Fruit fly (Drosophila melanogaster): ENCODE data around the gene CG9737.

The CG9737 gene

DNA sequence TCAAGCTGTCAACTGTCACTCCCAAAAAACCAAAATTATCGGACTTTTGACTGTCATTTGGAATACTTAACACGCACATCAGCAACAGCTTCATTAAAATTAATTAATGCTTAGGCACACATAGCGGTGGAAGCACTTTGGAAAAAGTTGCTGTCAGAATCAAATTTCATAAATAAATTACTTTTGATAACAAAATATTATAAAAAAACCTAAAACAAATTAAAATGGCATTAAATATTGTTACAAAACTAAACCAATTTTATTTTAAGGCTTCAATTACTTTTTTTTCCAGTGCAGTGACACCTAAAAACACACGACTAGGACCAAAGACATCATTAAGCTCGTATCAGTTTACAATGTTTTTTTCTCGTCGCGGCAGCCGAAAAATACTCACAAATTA, 13.1 kb upstream of the CG9737 start:
- TF ChIP-seq CTCF (optimal IDR thresholded peaks at IDR 0.05) (no peak), CG8478 (optimal IDR thresholded peaks at IDR 0.05) (no peak)

- no peak for TF ChIP-seq CTCF (optimal IDR thresholded peaks at IDR 0.05)
- no peak for TF ChIP-seq CG8478 (optimal IDR thresholded peaks at IDR 0.05)
Measured at dm6 chr3R:30255255-30256121, 12.4 kb upstream of the CG9737 start.

DNA sequence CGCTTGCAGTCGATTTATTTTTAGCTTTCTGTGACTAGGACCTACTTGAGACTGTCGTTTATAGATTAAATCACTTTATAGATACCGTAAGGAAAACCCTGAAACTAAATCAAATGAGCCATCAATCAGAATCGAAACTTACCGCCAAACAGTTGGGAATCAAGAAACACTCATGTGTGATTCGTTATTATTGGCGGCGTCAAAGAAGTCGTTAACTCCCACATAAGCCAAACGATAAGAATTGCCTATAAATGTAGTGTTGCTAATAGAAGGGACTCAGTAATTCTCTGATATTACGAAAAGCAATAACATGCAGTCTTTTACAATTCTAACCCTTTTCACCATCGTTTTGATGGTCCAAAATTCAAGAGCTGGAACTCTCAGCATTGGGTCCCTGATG, 9.8 kb upstream of the CG9737 start, which contains the start of gene CG18404:
CG18404 (plus strand) TSS at position 301 of the 400 bp plus-strand sequence.
- TF ChIP-seq CG8478 (optimal IDR thresholded peaks at IDR 0.05) (no peak), CTCF (optimal IDR thresholded peaks at IDR 0.05) (no peak)

DNA sequence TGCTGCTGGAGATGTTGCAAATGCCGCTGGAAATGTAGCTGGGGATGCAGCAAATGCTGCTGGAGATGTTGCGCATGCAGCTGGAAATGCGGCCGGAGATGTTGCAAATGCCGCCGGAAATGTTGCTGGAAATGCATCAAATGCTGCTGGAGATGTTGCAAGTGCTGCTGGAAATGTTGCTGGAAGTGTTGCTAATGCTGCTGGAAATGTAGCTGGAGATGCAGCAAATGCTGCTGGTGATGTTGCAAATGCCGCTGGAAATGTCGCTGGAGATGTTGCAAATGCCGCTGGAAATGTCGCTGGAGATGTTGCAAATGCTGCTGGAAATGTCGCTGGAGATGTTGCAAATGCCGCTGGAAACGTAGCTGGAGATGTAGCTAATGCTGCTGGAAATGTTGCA, 9.2 kb upstream of the CG9737 start:
- TF ChIP-seq CG8478 (optimal IDR thresholded peaks at IDR 0.05): no peak
- TF ChIP-seq CTCF (optimal IDR thresholded peaks at IDR 0.05): no peak

dm6 chr3R:30250496-30250978, 7.4 kb upstream of the CG9737 start, which contains the start of gene CG9682:
Gene CG9682 (plus strand): TSS chr3R:30250928.
- no peak for TF ChIP-seq CTCF (optimal IDR thresholded peaks at IDR 0.05)
- no peak for TF ChIP-seq CG8478 (optimal IDR thresholded peaks at IDR 0.05)

dm6 chr3R:30249283-30249682, 6.2 kb upstream of the CG9737 start, which contains the start of gene CG34299:
Gene CG34299 (plus strand): TSS chr3R:30249583.
- TF ChIP-seq CTCF (optimal IDR thresholded peaks at IDR 0.05): no peak
- TF ChIP-seq CG8478 (optimal IDR thresholded peaks at IDR 0.05): no peak

- TF ChIP-seq CG8478 (optimal IDR thresholded peaks at IDR 0.05): no peak
- no peak for TF ChIP-seq CTCF (optimal IDR thresholded peaks at IDR 0.05)
Measured at dm6 chr3R:30248565-30248964, 5.5 kb upstream of the CG9737 start.

dm6 chr3R:30247802-30248363, 4.8 kb upstream of the CG9737 start:
- TF ChIP-seq CTCF (optimal IDR thresholded peaks at IDR 0.05): no peak

- no peak for TF ChIP-seq CTCF (optimal IDR thresholded peaks at IDR 0.05)
- TF ChIP-seq CG8478 (optimal IDR thresholded peaks at IDR 0.05): no peak
Measured at dm6 chr3R:30246603-30247002, 3.5 kb upstream of the CG9737 start, which contains the start of gene CG9733. Gene CG9733 (minus strand): TSS chr3R:30246703.

DNA sequence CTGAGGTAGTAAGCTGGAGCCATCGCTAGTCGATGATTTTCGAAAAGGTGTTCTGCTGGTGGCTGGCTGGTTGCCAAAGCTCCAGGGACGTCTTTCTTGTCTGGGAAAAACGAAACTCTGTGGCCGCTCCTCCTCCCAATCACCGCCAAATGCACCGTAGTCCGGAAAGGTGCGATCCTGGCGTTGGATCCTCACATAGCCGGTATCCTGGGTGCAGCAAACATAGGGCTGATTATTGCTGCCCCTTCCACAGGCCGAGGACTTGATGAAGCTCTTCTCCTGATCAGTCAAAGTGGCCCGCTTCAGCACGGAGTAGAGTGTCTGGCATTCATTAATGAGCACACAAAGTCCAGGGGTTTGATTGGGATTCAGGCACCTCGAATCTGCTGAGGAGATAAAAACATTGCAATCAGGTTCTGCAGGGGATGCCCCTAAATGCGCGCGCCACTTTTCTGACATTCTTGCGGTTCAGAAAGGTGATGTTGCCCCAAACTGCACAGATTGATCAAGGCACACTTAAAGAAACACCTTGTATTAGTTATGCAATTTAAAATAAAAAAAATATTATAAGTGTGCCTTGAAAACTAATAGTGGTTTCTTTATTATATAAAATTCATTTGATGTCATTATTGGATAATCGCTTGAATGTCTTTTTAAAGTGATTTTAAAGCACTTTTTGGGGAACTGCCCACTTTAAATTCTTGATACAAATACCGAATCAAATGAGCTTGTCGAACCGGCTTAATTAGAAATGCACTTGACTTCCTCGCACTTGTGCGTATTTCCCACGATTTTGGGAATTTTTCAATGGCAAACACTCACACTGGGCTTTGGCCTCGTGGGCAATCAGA, 2.9 kb upstream of the CG9737 start:
- no peak for TF ChIP-seq CG8478 (optimal IDR thresholded peaks at IDR 0.05)
- no peak for TF ChIP-seq CTCF (optimal IDR thresholded peaks at IDR 0.05)

DNA sequence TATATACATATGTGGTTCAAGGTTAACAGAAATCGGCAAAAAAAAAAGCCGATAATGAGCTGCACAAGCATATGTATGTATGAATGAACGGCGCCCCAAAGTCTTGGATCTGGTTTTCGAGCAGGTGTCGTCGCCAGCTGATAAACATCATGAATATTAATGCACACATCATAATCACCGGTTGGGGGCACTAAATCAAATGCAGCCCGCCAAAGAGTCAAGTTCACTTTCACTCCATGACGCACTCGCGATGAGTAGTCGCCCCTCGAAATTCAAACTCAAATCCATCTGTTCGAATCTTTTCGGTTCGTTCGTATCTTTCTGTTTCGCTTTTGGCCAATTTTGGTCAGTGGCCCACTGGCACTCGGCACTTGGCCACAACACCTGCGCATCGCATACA, 2.9 kb downstream of the CG9737 start:
- TF ChIP-seq CTCF (optimal IDR thresholded peaks at IDR 0.05) (no peak), CG8478 (optimal IDR thresholded peaks at IDR 0.05) (no peak)

- no peak for TF ChIP-seq CG8478 (optimal IDR thresholded peaks at IDR 0.05)
- TF ChIP-seq CTCF (optimal IDR thresholded peaks at IDR 0.05): no peak
Measured at dm6 chr3R:30237634-30238033, 5.5 kb downstream of the CG9737 start, which contains the start of gene CG43448. Gene CG43448 (minus strand): TSS chr3R:30237734.

dm6 chr3R:30236994-30237393, 6.1 kb downstream of the CG9737 start:
- TF ChIP-seq CTCF (optimal IDR thresholded peaks at IDR 0.05) (no peak), CG8478 (optimal IDR thresholded peaks at IDR 0.05) (no peak)

DNA sequence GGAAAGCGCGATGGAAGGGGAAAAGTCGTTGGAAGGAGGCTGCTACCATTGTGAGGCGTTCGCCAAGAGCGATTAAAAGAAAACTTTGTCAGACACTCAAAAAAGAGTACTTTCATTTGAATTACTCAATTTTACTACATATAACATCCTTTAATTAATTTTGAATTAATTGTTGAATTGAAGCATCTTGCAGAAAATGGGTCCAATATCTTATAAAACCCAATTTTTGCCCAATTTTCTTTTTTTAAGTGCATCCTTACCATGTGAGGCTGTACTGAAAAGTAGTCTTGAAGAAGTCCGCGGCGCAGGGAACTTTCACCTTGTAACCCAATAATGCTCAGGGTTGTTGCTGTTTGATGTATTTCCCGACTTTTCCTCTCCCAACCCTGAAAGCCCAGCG, 7.9 kb downstream of the CG9737 start:
- no peak for TF ChIP-seq CTCF (optimal IDR thresholded peaks at IDR 0.05)
- TF ChIP-seq CG8478 (optimal IDR thresholded peaks at IDR 0.05): no peak

dm6 chr3R:30224577-30224976, 18.5 kb downstream of the CG9737 start:
- TF ChIP-seq CG8478 (optimal IDR thresholded peaks at IDR 0.05) (no peak), CTCF (optimal IDR thresholded peaks at IDR 0.05) (no peak)
